Worm (Caenorhabditis elegans): Measurements from ENCODE around the gene qns-1.

ce11 chrIV:10235279-10235829 lies 16.2 kb upstream of the qns-1 start, which contains the start of gene ech-9:
- TF ChIP-seq dve-1 (tag; optimal IDR thresholded peaks at IDR 0.05), result no peak
- TF ChIP-seq ceh-24 (tag; optimal IDR thresholded peaks at IDR 0.05), result no peak
- no peak for TF ChIP-seq K02D7.2 (tag; optimal IDR thresholded peaks at IDR 0.05)
- no peak for TF ChIP-seq ets-4 (tag; optimal IDR thresholded peaks at IDR 0.05)
- TF ChIP-seq unc-55 (GFP tag; optimal IDR thresholded peaks at IDR 0.05), result no peak

Measured in whole organism, late embryonic.